Worm (Caenorhabditis elegans): ENCODE data around the gene Y67D8C.6.

- no peak for TF ChIP-seq pha-4 (tag; optimal IDR thresholded peaks at IDR 0.05)
- TF ChIP-seq tbx-2 (tag; optimal IDR thresholded peaks at IDR 0.05), result no peak
- no peak for TF ChIP-seq ceh-2 (tag; optimal IDR thresholded peaks at IDR 0.05)
- no peak for TF ChIP-seq ceh-30 (tag; optimal IDR thresholded peaks at IDR 0.05)
- TF ChIP-seq ceh-18 (tag; optimal IDR thresholded peaks at IDR 0.05), result no peak
- no peak for TF ChIP-seq sox-2 (GFP tag; IDR thresholded peaks at IDR 0.05)
- TF ChIP-seq hlh-6 (tag; optimal IDR thresholded peaks at IDR 0.05), result no peak
- no peak for TF ChIP-seq nhr-11 (tag; optimal IDR thresholded peaks at IDR 0.05)
- no peak for TF ChIP-seq npax-4 (tag; optimal IDR thresholded peaks at IDR 0.05)
- TF ChIP-seq lim-6 (tag; optimal IDR thresholded peaks at IDR 0.05), result no peak
- no peak for TF ChIP-seq ceh-9 (tag; optimal IDR thresholded peaks at IDR 0.05)
- TF ChIP-seq F13H6.1 (tag; optimal IDR thresholded peaks at IDR 0.05), result no peak
- TF ChIP-seq pqm-1 (tag; optimal IDR thresholded peaks at IDR 0.05), result no peak
- TF ChIP-seq elt-2 (tag; optimal IDR thresholded peaks at IDR 0.05), result no peak
These were observed 17.2 kb downstream of the Y67D8C.6 start for ce11 chrIV:3046009-3046408.
